Fruit fly (Drosophila melanogaster) Kc167 (cell line): ENCODE results near the gene Hira.

Source experiments
- psq ChIP-seq: fragments of >200 bp; optimal IDR thresholded peaks from 2 replicates; lab custom pipeline; 2017; ENCODE audit warnings: missing external identifiers
- ttk ChIP-seq: sonication (Bioruptor generic); optimal IDR thresholded peaks from 2 replicates; lab custom pipeline; 2017; ENCODE audit warnings: missing external identifiers

dm6 chrX:7728251-7729164, 6.6 kb downstream of the Hira start, which contains the start of the genes NELF-B and CG12155:
- TF ChIP-seq psq (lab: Kevin White, UChicago) (no peak), ttk (lab: Kevin White, UChicago) (no peak)
